Worm (Caenorhabditis elegans) whole organism, young adult: ENCODE measurements around the gene D1086.6.

Source experiments
- ama-1 ChIP-seq, 3 experiments: fragments of 150-350 bp in 1 of 3; sonication (generic microtip) in 2 of 3; optimal IDR thresholded peaks; 2 replicates each; lab custom pipeline; 2014 to 2018; ENCODE audit warnings: missing biosample characterization in 2 of 3, missing genetic modification characterization in 2 of 3, missing genetic modification reagents in 2 of 3
- efl-1 ChIP-seq: fragments of 150-350 bp; optimal IDR thresholded peaks from 2 replicates; lab custom pipeline; 2014; ENCODE audit warnings: missing biosample characterization, missing genetic modification reagents, missing genetic modification characterization
- ekl-4 ChIP-seq: fragments of 200-800 bp; sonication (Bioruptor generic); IDR thresholded peaks from 2 replicates; pipeline ENCODE4 v1.3.6; 2022; ENCODE audit warnings: missing genetic modification reagents, missing genetic modification characterization, missing compliant biosample characterization
- hmg-20 ChIP-seq: fragments of 200-800 bp; sonication (Bioruptor generic); IDR thresholded peaks from 2 replicates; pipeline ENCODE4 v1.3.6; 2022; ENCODE audit warnings: missing genetic modification reagents, missing genetic modification characterization, missing compliant biosample characterization

DNA sequence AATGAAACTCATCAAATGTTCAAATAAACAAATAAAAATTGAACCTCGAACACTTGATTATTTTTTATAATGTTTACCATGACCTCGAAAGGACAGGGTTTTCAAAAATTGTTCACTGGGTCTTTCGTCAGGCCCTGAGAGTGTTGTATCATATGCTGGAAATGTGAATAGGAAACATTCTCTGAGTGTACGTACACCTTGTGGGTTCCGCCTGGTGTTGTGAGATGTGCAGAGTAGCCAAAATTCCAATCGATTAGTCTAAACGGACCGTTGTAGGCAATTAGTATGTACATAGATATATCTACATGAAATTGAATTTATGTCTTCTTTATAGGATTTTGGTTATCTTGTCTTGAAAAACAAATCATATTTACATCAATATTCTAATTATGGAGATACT is 14.9 kb downstream of the D1086.6 start:
- TF ChIP-seq hmg-20 (GFP tag; lab: Robert Waterston, UW) (no peak), ama-1 (optimal IDR thresholded peaks at IDR 0.05; lab: Kevin White, UChicago) (no peak), ama-1 (GFP tag; optimal IDR thresholded peaks at IDR 0.05; lab: Kevin White, UChicago) (no peak), efl-1 (GFP tag; lab: Kevin White, UChicago) (no peak), ekl-4 (GFP tag; lab: Robert Waterston, UW) (no peak)
